Worm (Caenorhabditis elegans) whole organism, early embryonic: Measurements from ENCODE around the gene aptf-2.

Experiments
- F13C5.2 ChIP-seq: sonication (generic microtip); optimal IDR thresholded peaks from 2 replicates; lab custom pipeline; 2017; ENCODE audit warnings: mild to moderate bottlenecking, missing genetic modification characterization, inconsistent platforms, missing compliant biosample characterization
- aly-1 ChIP-seq: sonication (generic microtip); optimal IDR thresholded peaks from 2 replicates; lab custom pipeline; 2016; ENCODE audit warnings: missing genetic modification characterization, missing compliant biosample characterization
- ama-1 ChIP-seq: fragments of 150-350 bp; optimal IDR thresholded peaks from 2 replicates; lab custom pipeline; 2014
- ceh-13 ChIP-seq: fragments of 200-800 bp; sonication (Bioruptor generic); optimal IDR thresholded peaks from 2 replicates; lab custom pipeline; 2018; ENCODE audit warnings: mild to moderate bottlenecking, missing genetic modification characterization, missing compliant biosample characterization
- ceh-36 ChIP-seq: sonication (generic microtip); optimal IDR thresholded peaks from 2 replicates; lab custom pipeline; 2016; ENCODE audit warnings: missing genetic modification characterization, inconsistent platforms, missing compliant biosample characterization
- hmbx-1 ChIP-seq: sonication (generic microtip); optimal IDR thresholded peaks from 2 replicates; lab custom pipeline; 2016; ENCODE audit warnings: mild to moderate bottlenecking, missing genetic modification characterization, missing compliant biosample characterization
- hmg-4 ChIP-seq: fragments of 200-800 bp; sonication (Bioruptor generic); optimal IDR thresholded peaks from 2 replicates; lab custom pipeline; 2018; ENCODE audit warnings: mild to moderate bottlenecking, missing genetic modification characterization, missing compliant biosample characterization
- pes-1 ChIP-seq: fragments of 200-800 bp; sonication (Bioruptor generic); IDR thresholded peaks from 2 replicates; pipeline ENCODE4 v1.3.6; 2022; ENCODE audit warnings: missing genetic modification reagents, missing genetic modification characterization, missing compliant biosample characterization
- scrt-1 ChIP-seq: fragments of 200-800 bp; sonication (Bioruptor generic); IDR thresholded peaks from 2 replicates; pipeline ENCODE4 v1.3.6; 2022; ENCODE audit warnings: missing genetic modification characterization, missing compliant biosample characterization
- sea-1 ChIP-seq: fragments of 200-800 bp; sonication (Bioruptor generic); conservative IDR thresholded peaks from 2 replicates; pipeline ENCODE4 v1.3.6; 2022; ENCODE audit warnings: missing genetic modification characterization, missing compliant biosample characterization
- tbx-11 ChIP-seq: fragments of 200-800 bp; sonication (Bioruptor generic); IDR thresholded peaks from 2 replicates; pipeline ENCODE4 v1.3.6; 2022; ENCODE audit warnings: missing genetic modification characterization, missing compliant biosample characterization
- tbx-37 ChIP-seq: fragments of 200-800 bp; sonication (Bioruptor generic); conservative IDR thresholded peaks from 2 replicates; pipeline ENCODE4 v1.3.6; 2022; ENCODE audit warnings: missing genetic modification reagents, missing genetic modification characterization, missing compliant biosample characterization

DNA sequence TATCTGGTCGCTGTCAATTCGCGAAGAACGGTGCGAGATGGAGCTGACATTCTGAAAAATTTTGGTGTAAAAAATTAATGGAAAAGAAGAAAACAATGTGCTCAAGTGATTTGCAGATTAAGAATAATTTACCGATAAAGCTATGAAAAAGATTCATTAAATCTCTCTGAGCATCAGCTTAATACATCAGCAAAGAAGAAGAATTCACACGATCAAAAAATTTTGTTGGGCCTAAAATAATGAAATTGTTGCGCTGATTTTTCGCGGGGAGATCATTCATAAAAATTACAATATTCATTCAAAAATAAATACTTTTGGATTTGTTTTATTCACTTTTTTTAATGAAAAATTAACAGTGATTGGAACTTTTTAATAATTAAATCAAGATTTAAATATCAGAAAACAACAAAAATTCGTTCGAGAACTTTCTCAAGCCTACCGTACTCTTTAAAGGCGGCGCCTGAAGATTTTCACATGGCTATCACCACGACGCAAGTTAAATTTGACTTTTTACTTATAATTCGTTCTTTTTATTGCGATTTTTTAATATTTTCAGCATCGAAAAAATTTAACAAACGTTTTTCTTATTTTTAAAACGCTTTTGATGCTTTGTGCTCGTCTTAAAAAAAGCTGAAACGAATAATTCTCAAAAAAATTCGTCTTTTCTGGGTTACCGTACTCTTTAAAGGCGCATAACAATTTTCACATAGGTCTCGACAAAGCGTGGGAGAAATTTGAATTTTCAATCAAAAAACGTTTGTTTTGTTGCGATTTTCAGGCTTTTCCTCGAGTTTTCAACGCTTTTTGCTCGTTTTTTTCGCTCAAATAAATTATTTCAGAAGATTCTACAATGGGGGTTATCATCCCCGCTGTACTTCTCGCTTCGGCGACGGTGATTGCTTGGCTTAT, 15.1 kb downstream of the aptf-2 start, which contains the start of the genes memi-2 and cyp-31A5:
- no peak for TF ChIP-seq ceh-13
- TF ChIP-seq tbx-11 (GFP tag; lab: Robert Waterston, UW), result no peak
- no peak for TF ChIP-seq aly-1
- TF ChIP-seq ama-1, result no peak
- TF ChIP-seq sea-1 (GFP tag; lab: Robert Waterston, UW), result no peak
- no peak for TF ChIP-seq ceh-36
- no peak for TF ChIP-seq hmg-4 (GFP tag; lab: Kevin White, UChicago)
- TF ChIP-seq hmbx-1 (tag; lab: Kevin White, UChicago), result no peak
- TF ChIP-seq F13C5.2 (tag; lab: Kevin White, UChicago), result no peak
- no peak for TF ChIP-seq tbx-37
- TF ChIP-seq pes-1 (GFP tag; lab: Robert Waterston, UW), result no peak
- TF ChIP-seq scrt-1 (GFP tag; lab: Robert Waterston, UW), result no peak
